Fruit fly (Drosophila melanogaster) whole organism, embryonic: ENCODE data around the gene CheB98a.

ENCODE experiments used
- BEAF-32 ChIP-seq: fragments of 200-800 bp; sonication (Bioruptor generic); optimal IDR thresholded peaks from 3 replicates; lab custom pipeline; 2017; ENCODE audit warnings: missing biosample characterization, missing genetic modification characterization, mild to moderate bottlenecking, moderate library complexity, missing genetic modification reagents
- C15 ChIP-seq: fragments of 200-800 bp; sonication (Bioruptor generic); IDR thresholded peaks from 3 replicates; pipeline ENCODE4 v1.3.6; 2022; ENCODE audit warnings: missing biosample characterization, missing genetic modification characterization
- CG10979 ChIP-seq: fragments of 200-800 bp; sonication (Bioruptor generic); optimal IDR thresholded peaks from 2 replicates; lab custom pipeline; 2018; ENCODE audit warnings: missing biosample characterization, mild to moderate bottlenecking, missing genetic modification characterization, moderate library complexity
- CG11560 ChIP-seq: fragments of 200-800 bp; sonication (Bioruptor generic); IDR thresholded peaks from 3 replicates; pipeline ENCODE4 v1.3.6; 2022; ENCODE audit warnings: missing biosample characterization, missing genetic modification characterization
- CG12155 ChIP-seq: fragments of 200-800 bp; sonication (Bioruptor generic); optimal IDR thresholded peaks from 3 replicates; lab custom pipeline; 2016; ENCODE audit warnings: missing biosample characterization, missing genetic modification characterization
- CG12391 ChIP-seq: fragments of 200-800 bp; sonication (Bioruptor generic); optimal IDR thresholded peaks from 3 replicates; lab custom pipeline; 2018; ENCODE audit warnings: missing biosample characterization, mild to moderate bottlenecking, missing genetic modification characterization, moderate library complexity
- CG13123 ChIP-seq: fragments of 200-800 bp; sonication (Bioruptor generic); optimal IDR thresholded peaks from 2 replicates; lab custom pipeline; 2016; ENCODE audit warnings: missing biosample characterization, missing genetic modification characterization
- CG13624 ChIP-seq: fragments of 200-800 bp; sonication (Bioruptor generic); optimal IDR thresholded peaks from 2 replicates; lab custom pipeline; 2016; ENCODE audit warnings: missing biosample characterization, missing genetic modification characterization
- CG14050 ChIP-seq: fragments of 200-800 bp; sonication (Bioruptor generic); IDR thresholded peaks from 3 replicates; pipeline ENCODE4 v1.3.6; 2022; ENCODE audit warnings: missing biosample characterization, missing genetic modification characterization
- CG1603 ChIP-seq: fragments of 200-800 bp; sonication (Bioruptor generic); optimal IDR thresholded peaks from 2 replicates; lab custom pipeline; 2019; ENCODE audit warnings: missing biosample characterization, mild to moderate bottlenecking, missing genetic modification characterization, moderate library complexity
- CG18476 ChIP-seq: fragments of 200-800 bp; sonication (Bioruptor generic); optimal IDR thresholded peaks from 2 replicates; lab custom pipeline; 2016; ENCODE audit warnings: missing biosample characterization, mild to moderate bottlenecking, missing genetic modification characterization
- CG18619 ChIP-seq: fragments of 200-800 bp; sonication (Bioruptor generic); optimal IDR thresholded peaks from 3 replicates; lab custom pipeline; 2017; ENCODE audit warnings: missing biosample characterization, mild to moderate bottlenecking, missing genetic modification characterization
- CG2116 ChIP-seq: fragments of 200-800 bp; sonication (Bioruptor generic); optimal IDR thresholded peaks from 3 replicates; lab custom pipeline; 2018; ENCODE audit warnings: missing biosample characterization, mild to moderate bottlenecking, missing genetic modification characterization
- CG30403 ChIP-seq: fragments of 200-800 bp; sonication (Bioruptor generic); optimal IDR thresholded peaks from 3 replicates; lab custom pipeline; 2016; ENCODE audit warnings: missing biosample characterization, missing genetic modification characterization
- CG3065 ChIP-seq: fragments of 200-800 bp; sonication (Bioruptor generic); optimal IDR thresholded peaks from 2 replicates; lab custom pipeline; 2016; ENCODE audit warnings: missing biosample characterization, missing genetic modification characterization
- CG32767 ChIP-seq: fragments of 200-800 bp; sonication (Bioruptor generic); IDR thresholded peaks from 2 replicates; pipeline ENCODE4 v1.3.6; 2022; ENCODE audit warnings: missing biosample characterization, missing genetic modification characterization
- CG3838 ChIP-seq: fragments of 200-800 bp; sonication (Bioruptor generic); optimal IDR thresholded peaks from 3 replicates; lab custom pipeline; 2016; ENCODE audit warnings: missing biosample characterization, missing genetic modification characterization
- CG3847 ChIP-seq: fragments of 200-800 bp; sonication (Bioruptor generic); IDR thresholded peaks from 2 replicates; pipeline ENCODE4 v1.3.6; 2022; ENCODE audit warnings: missing biosample characterization, missing genetic modification characterization
- CG4328 ChIP-seq: fragments of 200-800 bp; sonication (Bioruptor generic); optimal IDR thresholded peaks from 3 replicates; lab custom pipeline; 2017; ENCODE audit warnings: missing biosample characterization, missing genetic modification reagents, missing genetic modification characterization
- CG4424 ChIP-seq: fragments of 200-800 bp; sonication (Bioruptor generic); optimal IDR thresholded peaks from 3 replicates; lab custom pipeline; 2016; ENCODE audit warnings: missing biosample characterization, missing genetic modification characterization
- CG9797 ChIP-seq: fragments of 200-800 bp; sonication (Bioruptor generic); optimal IDR thresholded peaks from 3 replicates; lab custom pipeline; 2018; ENCODE audit warnings: missing biosample characterization, mild to moderate bottlenecking, missing genetic modification characterization
- CG9932 ChIP-seq: fragments of 200-800 bp; sonication (Bioruptor generic); IDR thresholded peaks from 2 replicates; pipeline ENCODE4 v1.3.6; 2022; ENCODE audit warnings: missing biosample characterization, missing genetic modification characterization
- ERR ChIP-seq: fragments of 200-800 bp; sonication (Bioruptor generic); optimal IDR thresholded peaks from 2 replicates; lab custom pipeline; 2016; ENCODE audit warnings: missing biosample characterization, missing genetic modification characterization
- Elba2 ChIP-seq: fragments of 200-800 bp; sonication (Bioruptor generic); optimal IDR thresholded peaks from 3 replicates; lab custom pipeline; 2016; ENCODE audit warnings: missing biosample characterization, missing genetic modification characterization
- Fer2 ChIP-seq: fragments of 200-800 bp; sonication (Bioruptor generic); optimal IDR thresholded peaks from 2 replicates; lab custom pipeline; 2018; ENCODE audit warnings: missing biosample characterization, mild to moderate bottlenecking, missing genetic modification characterization, moderate library complexity
- Fer3 ChIP-seq: fragments of 200-800 bp; sonication (Bioruptor generic); optimal IDR thresholded peaks from 2 replicates; lab custom pipeline; 2018; ENCODE audit warnings: missing biosample characterization, mild to moderate bottlenecking, missing genetic modification characterization, moderate library complexity
- Gsc ChIP-seq: fragments of 200-800 bp; sonication (Bioruptor generic); IDR thresholded peaks from 2 replicates; pipeline ENCODE4 v1.3.6; 2022; ENCODE audit warnings: missing biosample characterization, missing genetic modification characterization
- H15 ChIP-seq: fragments of 200-800 bp; sonication (Bioruptor generic); IDR thresholded peaks from 3 replicates; pipeline ENCODE4 v1.3.6; 2022; ENCODE audit warnings: missing biosample characterization, missing genetic modification characterization
- Hand ChIP-seq: fragments of 200-800 bp; sonication (Bioruptor generic); optimal IDR thresholded peaks from 2 replicates; lab custom pipeline; 2017; ENCODE audit warnings: mild to moderate bottlenecking, missing biosample characterization, missing genetic modification reagents, missing genetic modification characterization
- Jarid2 ChIP-seq: fragments of 200-800 bp; sonication (Bioruptor generic); optimal IDR thresholded peaks from 3 replicates; lab custom pipeline; 2017; ENCODE audit warnings: mild to moderate bottlenecking, missing biosample characterization, missing genetic modification reagents, missing genetic modification characterization
- MBD-R2 ChIP-seq: fragments of 200-800 bp; sonication (Bioruptor generic); IDR thresholded peaks from 2 replicates; pipeline ENCODE4 v1.3.6; 2022; ENCODE audit warnings: missing biosample characterization, missing genetic modification characterization
- NC2α ChIP-seq: fragments of 200-800 bp; sonication (Bioruptor generic); optimal IDR thresholded peaks from 2 replicates; lab custom pipeline; 2016; ENCODE audit warnings: missing biosample characterization, missing genetic modification characterization
- PHDP ChIP-seq: fragments of 200-800 bp; sonication (Bioruptor generic); optimal IDR thresholded peaks from 3 replicates; lab custom pipeline; 2018; ENCODE audit warnings: missing biosample characterization, mild to moderate bottlenecking, missing genetic modification characterization, moderate library complexity
- Scr ChIP-seq: fragments of 200-800 bp; sonication (Bioruptor generic); IDR thresholded peaks from 2 replicates; pipeline ENCODE4 v1.3.6; 2022; ENCODE audit warnings: missing biosample characterization, missing genetic modification characterization; ENCODE audit not compliant: partially characterized antibody
- cad ChIP-seq: fragments of >200 bp; optimal IDR thresholded peaks from 2 replicates; lab custom pipeline; 2017; ENCODE audit warnings: missing biosample characterization, missing genetic modification characterization
- dimm ChIP-seq: fragments of 200-800 bp; sonication (Bioruptor generic); IDR thresholded peaks from 2 replicates; pipeline ENCODE4 v1.3.6; 2022; ENCODE audit warnings: missing biosample characterization, missing genetic modification characterization
- dysf ChIP-seq: fragments of 200-800 bp; sonication (Bioruptor generic); IDR thresholded peaks from 3 replicates; pipeline ENCODE4 v1.3.6; 2022; ENCODE audit warnings: missing biosample characterization, missing genetic modification characterization
- gce ChIP-seq: fragments of 200-800 bp; sonication (Bioruptor generic); IDR thresholded peaks from 3 replicates; pipeline ENCODE4 v1.3.6; 2022; ENCODE audit warnings: missing biosample characterization, missing genetic modification characterization
- h ChIP-seq: fragments of >200 bp; optimal IDR thresholded peaks from 2 replicates; lab custom pipeline; 2017
- ham ChIP-seq: fragments of 200-800 bp; sonication (Bioruptor generic); IDR thresholded peaks from 2 replicates; pipeline ENCODE4 v1.3.6; 2022; ENCODE audit warnings: missing biosample characterization, missing genetic modification characterization
- her ChIP-seq: fragments of 200-800 bp; sonication (Bioruptor generic); optimal IDR thresholded peaks from 2 replicates; lab custom pipeline; 2016; ENCODE audit warnings: missing biosample characterization, missing genetic modification characterization
- jing ChIP-seq: fragments of 200-800 bp; sonication (Bioruptor generic); optimal IDR thresholded peaks from 2 replicates; lab custom pipeline; 2018; ENCODE audit warnings: missing biosample characterization, mild to moderate bottlenecking, missing genetic modification characterization
- jumu ChIP-seq: fragments of 200-800 bp; sonication (Bioruptor generic); optimal IDR thresholded peaks from 3 replicates; lab custom pipeline; 2016; ENCODE audit warnings: missing biosample characterization, missing genetic modification characterization
- lmd ChIP-seq: fragments of 200-800 bp; sonication (Bioruptor generic); IDR thresholded peaks from 2 replicates; pipeline ENCODE4 v1.3.6; 2022; ENCODE audit warnings: missing biosample characterization, missing genetic modification characterization
- lola ChIP-seq, 3 experiments: fragments of >200 bp in 2 of 3; fragments of 200-800 bp in 1 of 3; sonication (Bioruptor generic) in 1 of 3; optimal IDR thresholded peaks; 2 replicates each; lab custom pipeline; 2017 to 2019; ENCODE audit warnings: missing biosample characterization in 3 of 3, missing genetic modification characterization in 3 of 3, mild to moderate bottlenecking in 1 of 3, moderate library complexity in 1 of 3
- nerfin-2 ChIP-seq: fragments of 200-800 bp; sonication (Bioruptor generic); IDR thresholded peaks from 2 replicates; pipeline ENCODE4 v1.3.6; 2022; ENCODE audit warnings: missing biosample characterization, missing genetic modification characterization; ENCODE audit not compliant: partially characterized antibody
- sens-2 ChIP-seq: fragments of 200-800 bp; sonication (Bioruptor generic); IDR thresholded peaks from 2 replicates; pipeline ENCODE4 v1.3.6; 2022; ENCODE audit warnings: missing biosample characterization, missing genetic modification characterization
- tup ChIP-seq: fragments of 200-800 bp; sonication (Bioruptor generic); optimal IDR thresholded peaks from 2 replicates; lab custom pipeline; 2016; ENCODE audit warnings: missing biosample characterization, mild to moderate bottlenecking, missing genetic modification characterization, moderate library complexity
- z ChIP-seq: fragments of 200-800 bp; sonication (Bioruptor generic); IDR thresholded peaks from 3 replicates; pipeline ENCODE4 v1.3.6; 2022; ENCODE audit warnings: missing biosample characterization, missing genetic modification characterization
- zen2 ChIP-seq: fragments of 200-800 bp; sonication (Bioruptor generic); IDR thresholded peaks from 3 replicates; pipeline ENCODE4 v1.3.6; 2022; ENCODE audit warnings: missing biosample characterization, missing genetic modification characterization; ENCODE audit not compliant: partially characterized antibody

The CheB98a gene

DNA sequence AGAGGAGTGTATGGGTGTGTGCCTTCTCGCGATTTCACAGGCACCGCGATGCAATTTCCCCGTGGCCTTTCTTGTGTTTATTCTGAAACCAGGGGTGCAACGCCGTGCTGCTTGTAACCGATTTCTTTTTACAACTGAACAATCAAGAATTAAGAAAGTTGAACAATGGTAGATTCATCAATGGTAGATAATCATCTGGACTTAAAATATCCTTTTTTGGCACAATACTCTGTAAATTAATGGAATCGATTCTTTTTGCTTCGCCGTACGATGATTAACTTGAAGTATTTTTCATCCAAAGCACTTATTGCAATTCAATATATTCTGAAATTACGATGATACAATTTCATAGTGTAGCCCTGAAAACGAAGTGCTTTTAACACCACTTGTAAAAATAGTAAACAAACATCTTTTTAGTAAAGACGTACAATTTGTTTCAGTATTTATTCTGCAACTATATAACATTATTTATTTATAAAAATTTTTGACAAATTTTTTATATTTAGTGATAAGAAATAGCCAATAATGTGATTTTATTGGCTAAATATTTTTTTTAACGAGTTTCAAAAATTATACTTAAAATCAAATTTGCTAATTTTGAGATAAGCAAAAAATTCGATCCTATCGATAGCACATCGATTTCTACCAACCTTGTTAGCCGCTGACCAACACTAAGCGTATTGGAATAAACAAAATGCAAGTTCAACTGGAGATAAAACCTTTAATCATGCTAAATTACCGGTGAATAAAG is 13.2 kb downstream of the CheB98a start, which contains the start of the genes CG1523 and CG1647 (continued):
- TF ChIP-seq Scr (GFP tag; lab: Robert Waterston, UW) (peak; percentile 62), z (GFP tag; lab: Robert Waterston, UW) (no peak), tup (GFP tag; lab: Kevin White, UChicago) (no peak), CG30403 (peak; percentile 74), CG2116 (GFP tag; lab: Kevin White, UChicago) (peak; percentile 55), h (lab: Kevin White, UChicago) (no peak), CG32767 (GFP tag; lab: Robert Waterston, UW) (no peak), CG14050 (0 out of 3 replicates have a peak, but pooled peaks have one; percentile 26), H15 (0 out of 3 replicates have a peak, but pooled peaks have one; percentile 20), CG4328 (GFP tag; lab: Kevin White, UChicago) (no peak), CG3838 (GFP tag; lab: Kevin White, UChicago) (no peak), jing (GFP tag; lab: Kevin White, UChicago) (no peak), PHDP (tag; lab: Kevin White, UChicago) (no peak), BEAF-32 (peak; percentile 68), sens-2 (GFP tag; lab: Robert Waterston, UW) (no peak), jumu (peak; percentile 58), cad (GFP tag; lab: Kevin White, UChicago) (no peak), zen2 (GFP tag; lab: Robert Waterston, UW) (peak; percentile 8; the same call in 1 of the 3 replicates), CG18619 (GFP tag; lab: Kevin White, UChicago) (no peak), CG4424 (GFP tag; lab: Kevin White, UChicago) (peak; percentile 67), C15 (no peak), MBD-R2 (GFP tag; lab: Robert Waterston, UW) (peak; percentile 73), ham (GFP tag; lab: Robert Waterston, UW) (no peak), gce (GFP tag; lab: Robert Waterston, UW) (peak; percentile 38; the same call in 1 of the 3 replicates), nerfin-2 (no peak), Jarid2 (GFP tag; lab: Kevin White, UChicago) (no peak), CG10979 (peak; percentile 71), CG11560 (tag; lab: Robert Waterston, UW) (no peak), CG3065 (GFP tag; lab: Kevin White, UChicago) (peak; percentile 5), dysf (GFP tag; lab: Robert Waterston, UW) (peak; percentile 63), Hand (GFP tag; lab: Kevin White, UChicago) (no peak), CG13624 (GFP tag; lab: Kevin White, UChicago) (peak; percentile 45), Fer2 (tag; lab: Kevin White, UChicago) (peak; percentile 63), CG9797 (no peak), CG13123 (GFP tag; lab: Kevin White, UChicago) (peak; percentile 4), ERR (GFP tag; lab: Kevin White, UChicago) (no peak), NC2α (GFP tag; lab: Kevin White, UChicago) (peak; percentile 55), Elba2 (GFP tag; lab: Kevin White, UChicago) (no peak), CG3847 (GFP tag; lab: Robert Waterston, UW) (peak; percentile 51), lola (GFP tag; optimal IDR thresholded peaks at IDR 0.05; lab: Kevin White, UChicago) (peak in 1 of 3 experiments; percentile 78), CG12391 (peak; percentile 77), her (GFP tag; lab: Kevin White, UChicago) (peak; percentile 47), dimm (no peak), CG1603 (tag; lab: Kevin White, UChicago) (peak; percentile 73), CG12155 (GFP tag; lab: Kevin White, UChicago) (peak; percentile 60), Gsc (GFP tag; lab: Robert Waterston, UW) (no peak), CG9932 (peak; percentile 57), CG18476 (GFP tag; lab: Kevin White, UChicago) (peak; percentile 50), Fer3 (tag; lab: Kevin White, UChicago) (peak; percentile 50), lmd (peak; percentile 62)
